Fruit fly (Drosophila melanogaster) whole organism, adult: Measurements from ENCODE around the gene Srp19.

ENCODE experiments used
- CG12768 ChIP-seq: fragments of 200-800 bp; sonication (Bioruptor generic); optimal IDR thresholded peaks from 2 replicates; lab custom pipeline; 2017; ENCODE audit warnings: missing biosample characterization, missing genetic modification characterization, mild to moderate bottlenecking, moderate library complexity, missing genetic modification reagents
- CG14711 ChIP-seq: fragments of 200-800 bp; sonication (Bioruptor generic); optimal IDR thresholded peaks from 2 replicates; lab custom pipeline; 2018; ENCODE audit warnings: missing biosample characterization, mild to moderate bottlenecking, missing genetic modification characterization, moderate library complexity
- CG1620 ChIP-seq: fragments of 200-800 bp; sonication (Bioruptor generic); optimal IDR thresholded peaks from 2 replicates; lab custom pipeline; 2016; ENCODE audit warnings: missing biosample characterization, missing genetic modification characterization
- CG33017 ChIP-seq: fragments of 200-800 bp; sonication (Bioruptor generic); optimal IDR thresholded peaks from 2 replicates; lab custom pipeline; 2018; ENCODE audit warnings: missing biosample characterization, mild to moderate bottlenecking, missing genetic modification characterization, moderate library complexity
- CG5204 ChIP-seq: fragments of 200-800 bp; sonication (Bioruptor generic); optimal IDR thresholded peaks from 2 replicates; lab custom pipeline; 2016; ENCODE audit warnings: missing biosample characterization, missing genetic modification characterization
- CG7045 ChIP-seq: fragments of 200-800 bp; sonication (Bioruptor generic); optimal IDR thresholded peaks from 2 replicates; lab custom pipeline; 2017; ENCODE audit warnings: missing biosample characterization, mild to moderate bottlenecking, missing genetic modification characterization
- Clk ChIP-seq: fragments of 200-800 bp; sonication (Bioruptor generic); optimal IDR thresholded peaks from 2 replicates; lab custom pipeline; 2017; ENCODE audit warnings: missing biosample characterization, missing genetic modification characterization
- Mnt ChIP-seq: fragments of 200-800 bp; sonication (Bioruptor generic); optimal IDR thresholded peaks from 2 replicates; lab custom pipeline; 2016; ENCODE audit warnings: missing biosample characterization, mild to moderate bottlenecking, missing genetic modification characterization
- bab1 ChIP-seq: fragments of 200-800 bp; sonication (Bioruptor generic); optimal IDR thresholded peaks from 3 replicates; lab custom pipeline; 2019; ENCODE audit warnings: missing biosample characterization, mild to moderate bottlenecking, missing genetic modification characterization, moderate library complexity

DNA sequence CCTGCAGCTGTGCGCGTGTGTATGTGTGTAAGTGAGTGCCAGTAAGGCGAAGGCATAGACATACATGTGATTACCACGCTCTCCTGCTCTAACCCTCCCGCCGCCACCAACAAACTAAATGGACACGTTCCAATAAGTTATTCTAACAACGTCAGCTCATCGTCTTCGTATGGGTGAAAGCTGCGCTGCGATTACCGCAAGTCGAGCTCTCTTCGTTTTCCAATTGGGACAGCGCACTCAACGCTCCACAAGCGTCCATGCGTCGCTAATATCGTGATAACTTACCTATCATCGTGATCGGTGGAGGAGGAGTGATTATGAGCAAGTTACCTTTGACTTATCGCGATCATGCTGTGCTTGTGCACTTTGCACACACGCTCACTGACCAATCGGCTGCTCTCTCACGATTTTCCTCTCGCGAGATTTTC lies 13.3 kb upstream of the Srp19 start:
- no peak for TF ChIP-seq CG5204 (GFP tag; lab: Kevin White, UChicago)
- no peak for TF ChIP-seq CG1620
- no peak for TF ChIP-seq CG14711 (tag; lab: Kevin White, UChicago)
- peak; percentile 93 for TF ChIP-seq Mnt (GFP tag; lab: Kevin White, UChicago)
- TF ChIP-seq CG33017 (tag; lab: Kevin White, UChicago): peak; percentile 70
- TF ChIP-seq CG7045 (GFP tag; lab: Kevin White, UChicago): peak; percentile 32
- no peak for TF ChIP-seq Clk (GFP tag; lab: Kevin White, UChicago)
- peak; percentile 71 for TF ChIP-seq CG12768 (GFP tag; lab: Kevin White, UChicago)
- TF ChIP-seq bab1: peak; percentile 52
